Fruit fly (Drosophila melanogaster): ENCODE results near the gene CG11147.

- TF ChIP-seq Ets98B (GFP tag; IDR thresholded peaks at IDR 0.05) = no peak
- TF ChIP-seq CG14655 (GFP tag; optimal IDR thresholded peaks at IDR 0.05) = no peak
- TF ChIP-seq CG13204 (GFP tag; optimal IDR thresholded peaks at IDR 0.05) = no peak
- no peak for TF ChIP-seq gl (tag; optimal IDR thresholded peaks at IDR 0.05)
These were observed 20.4 kb downstream of the CG11147 start, which contains the start of the genes CG11149 and sip1 for dm6 chr2L:5720407-5721228.
